Worm (Caenorhabditis elegans): Measurements from ENCODE around the gene ins-12.

ce11 chrII:5521411-5521810 lies 33.0 kb upstream of the ins-12 start, which contains the start of gene ZK177.12:
- TF ChIP-seq ets-4 (GFP tag; optimal IDR thresholded peaks at IDR 0.05) = no peak
- no peak for TF ChIP-seq D2030.7 (GFP tag; IDR thresholded peaks at IDR 0.05)
- TF ChIP-seq unc-62 (GFP tag; optimal IDR thresholded peaks at IDR 0.05) = no peak
- TF ChIP-seq B0336.3 (GFP tag; IDR thresholded peaks at IDR 0.05) = no peak
- no peak for TF ChIP-seq ceh-27 (GFP tag; optimal IDR thresholded peaks at IDR 0.05)
- TF ChIP-seq snpc-3.4 (tag; optimal IDR thresholded peaks at IDR 0.05) = no peak
- no peak for TF ChIP-seq madf-10 (tag; optimal IDR thresholded peaks at IDR 0.05)
- no peak for TF ChIP-seq him-1 (tag; optimal IDR thresholded peaks at IDR 0.05)
- no peak for TF ChIP-seq Y53G8AR.9 (GFP tag; conservative IDR thresholded peaks at IDR 0.05)
- no peak for TF ChIP-seq ccch-3 (GFP tag; optimal IDR thresholded peaks at IDR 0.05)
- TF ChIP-seq Y67H2A.10 (GFP tag; conservative IDR thresholded peaks at IDR 0.05) = no peak
- TF ChIP-seq F39B2.1 (GFP tag; IDR thresholded peaks at IDR 0.05) = no peak

All from whole organism, young adult.